Worm (Caenorhabditis elegans) whole organism, late embryonic: ENCODE measurements around the gene bli-6.

Experiments
- C08G9.2 ChIP-seq: sonication (generic microtip); optimal IDR thresholded peaks from 2 replicates; lab custom pipeline; 2016; ENCODE audit warnings: mild to moderate bottlenecking, missing genetic modification characterization, moderate library complexity, missing compliant biosample characterization
- F13H6.1 ChIP-seq: sonication (generic microtip); optimal IDR thresholded peaks from 2 replicates; lab custom pipeline; 2016; ENCODE audit warnings: missing genetic modification characterization, missing compliant biosample characterization
- K02D7.2 ChIP-seq: sonication (generic microtip); optimal IDR thresholded peaks from 2 replicates; lab custom pipeline; 2017; ENCODE audit warnings: mild to moderate bottlenecking, missing genetic modification characterization, missing compliant biosample characterization
- Y22D7AL.16 ChIP-seq: sonication (generic microtip); optimal IDR thresholded peaks from 2 replicates; lab custom pipeline; 2016; ENCODE audit warnings: missing genetic modification characterization, missing compliant biosample characterization
- ama-1 ChIP-seq: fragments of 150-350 bp; optimal IDR thresholded peaks from 2 replicates; lab custom pipeline; 2014
- ceh-14 ChIP-seq: sonication (generic microtip); optimal IDR thresholded peaks from 2 replicates; lab custom pipeline; 2016; ENCODE audit warnings: missing genotype, missing genetic modification characterization, missing compliant biosample characterization
- ceh-18 ChIP-seq: sonication (generic microtip); optimal IDR thresholded peaks from 2 replicates; lab custom pipeline; 2016; ENCODE audit warnings: missing genetic modification characterization, missing compliant biosample characterization
- ceh-24 ChIP-seq: sonication (generic microtip); optimal IDR thresholded peaks from 2 replicates; lab custom pipeline; 2016; ENCODE audit warnings: mild to moderate bottlenecking, missing genetic modification characterization, missing compliant biosample characterization
- ceh-30 ChIP-seq: fragments of 150-350 bp; optimal IDR thresholded peaks from 2 replicates; lab custom pipeline; 2014; ENCODE audit warnings: missing biosample characterization, missing genetic modification characterization
- ceh-31 ChIP-seq: sonication (generic microtip); optimal IDR thresholded peaks from 2 replicates; lab custom pipeline; 2016; ENCODE audit warnings: missing genetic modification characterization, missing compliant biosample characterization
- dmd-4 ChIP-seq: sonication (generic microtip); optimal IDR thresholded peaks from 2 replicates; lab custom pipeline; 2016; ENCODE audit warnings: borderline replicate concordance, missing genetic modification characterization, missing compliant biosample characterization
- dve-1 ChIP-seq: sonication (generic microtip); optimal IDR thresholded peaks from 2 replicates; lab custom pipeline; 2017; ENCODE audit warnings: antibody characterized with exemption, mild to moderate bottlenecking, missing genetic modification characterization, missing compliant biosample characterization
- elt-2 ChIP-seq: sonication (generic microtip); optimal IDR thresholded peaks from 2 replicates; lab custom pipeline; 2016; ENCODE audit warnings: missing genetic modification reagents, missing genetic modification characterization, missing compliant biosample characterization
- elt-4 ChIP-seq: sonication (generic microtip); optimal IDR thresholded peaks from 2 replicates; lab custom pipeline; 2016; ENCODE audit warnings: missing genetic modification characterization, missing compliant biosample characterization
- ets-4 ChIP-seq: sonication (generic microtip); optimal IDR thresholded peaks from 2 replicates; lab custom pipeline; 2016; ENCODE audit warnings: missing genetic modification characterization, missing compliant biosample characterization
- eyg-1 ChIP-seq: sonication (generic microtip); optimal IDR thresholded peaks from 2 replicates; lab custom pipeline; 2016; ENCODE audit warnings: missing genotype, missing genetic modification characterization, missing compliant biosample characterization
- fkh-6 ChIP-seq: sonication (generic microtip); optimal IDR thresholded peaks from 2 replicates; lab custom pipeline; 2016; ENCODE audit warnings: missing genetic modification characterization, missing compliant biosample characterization
- gmeb-2 ChIP-seq: sonication (generic microtip); optimal IDR thresholded peaks from 2 replicates; lab custom pipeline; 2016; ENCODE audit warnings: missing genetic modification characterization, inconsistent platforms, missing compliant biosample characterization
- hlh-30 ChIP-seq: sonication (generic microtip); optimal IDR thresholded peaks from 2 replicates; lab custom pipeline; 2017; ENCODE audit warnings: antibody characterized with exemption, missing genetic modification characterization, missing compliant biosample characterization; ENCODE audit not compliant: insufficient read depth
- hlh-6 ChIP-seq: sonication (generic microtip); optimal IDR thresholded peaks from 2 replicates; lab custom pipeline; 2016; ENCODE audit warnings: missing genotype, missing genetic modification characterization, missing compliant biosample characterization
- hlh-8 ChIP-seq: sonication (generic microtip); optimal IDR thresholded peaks from 2 replicates; lab custom pipeline; 2016; ENCODE audit warnings: missing genotype, missing genetic modification characterization, missing compliant biosample characterization
- mec-3 ChIP-seq: sonication (generic microtip); optimal IDR thresholded peaks from 2 replicates; lab custom pipeline; 2016; ENCODE audit warnings: borderline replicate concordance, missing genetic modification characterization, missing compliant biosample characterization
- nfya-1 ChIP-seq: sonication (generic microtip); optimal IDR thresholded peaks from 2 replicates; lab custom pipeline; 2017; ENCODE audit warnings: missing genetic modification characterization, mild to moderate bottlenecking, missing compliant biosample characterization, antibody characterized with exemption, moderate library complexity
- nhr-232 ChIP-seq: sonication (generic microtip); optimal IDR thresholded peaks from 2 replicates; lab custom pipeline; 2016; ENCODE audit warnings: missing genetic modification characterization, missing compliant biosample characterization
- npax-4 ChIP-seq: sonication (generic microtip); optimal IDR thresholded peaks from 2 replicates; lab custom pipeline; 2016; ENCODE audit warnings: missing genetic modification characterization, missing compliant biosample characterization
- odd-2 ChIP-seq: sonication (generic microtip); optimal IDR thresholded peaks from 2 replicates; lab custom pipeline; 2017; ENCODE audit warnings: antibody characterized with exemption, mild to moderate bottlenecking, missing genetic modification characterization, missing compliant biosample characterization
- pag-3 ChIP-seq: sonication (generic microtip); optimal IDR thresholded peaks from 2 replicates; lab custom pipeline; 2016; ENCODE audit warnings: missing compliant biosample characterization, missing genetic modification characterization, borderline replicate concordance
- pat-9 ChIP-seq: fragments of 200-800 bp; sonication (Bioruptor generic); optimal IDR thresholded peaks from 2 replicates; lab custom pipeline; 2018; ENCODE audit warnings: mild to moderate bottlenecking, missing genetic modification characterization, moderate library complexity, missing compliant biosample characterization
- pqm-1 ChIP-seq: sonication (generic microtip); optimal IDR thresholded peaks from 2 replicates; lab custom pipeline; 2016; ENCODE audit warnings: missing genetic modification characterization, missing compliant biosample characterization
- pros-1 ChIP-seq: fragments of 150-350 bp; optimal IDR thresholded peaks from 2 replicates; lab custom pipeline; 2014; ENCODE audit warnings: missing biosample characterization, missing genetic modification reagents, missing genetic modification characterization
- ref-2 ChIP-seq: sonication (generic microtip); optimal IDR thresholded peaks from 2 replicates; lab custom pipeline; 2016; ENCODE audit warnings: missing genetic modification characterization, missing compliant biosample characterization
- rnt-1 ChIP-seq: sonication (generic microtip); optimal IDR thresholded peaks from 2 replicates; lab custom pipeline; 2016; ENCODE audit warnings: missing genetic modification characterization, missing compliant biosample characterization
- sdc-2 ChIP-seq: sonication (generic microtip); optimal IDR thresholded peaks from 2 replicates; lab custom pipeline; 2016; ENCODE audit warnings: missing genotype, missing genetic modification characterization, missing compliant biosample characterization
- sox-4 ChIP-seq: sonication (generic microtip); optimal IDR thresholded peaks from 2 replicates; lab custom pipeline; 2017; ENCODE audit warnings: mild to moderate bottlenecking, missing genetic modification characterization, inconsistent platforms, missing compliant biosample characterization
- syd-9 ChIP-seq: sonication (generic microtip); optimal IDR thresholded peaks from 2 replicates; lab custom pipeline; 2016; ENCODE audit warnings: mild to moderate bottlenecking, missing genetic modification characterization, moderate library complexity, missing compliant biosample characterization
- tbx-2 ChIP-seq: sonication (generic microtip); optimal IDR thresholded peaks from 2 replicates; lab custom pipeline; 2016; ENCODE audit warnings: missing genetic modification characterization, missing compliant biosample characterization
- tbx-7 ChIP-seq: sonication (generic microtip); optimal IDR thresholded peaks from 2 replicates; lab custom pipeline; 2016; ENCODE audit warnings: missing genotype, missing genetic modification characterization, missing compliant biosample characterization
- ttx-3 ChIP-seq: sonication (generic microtip); optimal IDR thresholded peaks from 2 replicates; lab custom pipeline; 2016; ENCODE audit warnings: missing genetic modification reagents, missing genetic modification characterization, missing compliant biosample characterization
- unc-3 ChIP-seq, 2 experiments: fragments of 200-800 bp in 1 of 2; sonication (Bioruptor generic) in 1 of 2; sonication (generic microtip) in 1 of 2; conservative IDR thresholded peaks in 1 of 2; optimal IDR thresholded peaks in 1 of 2; 2 replicates each; pipeline versions ENCODE4 v1.3.6 to Lab custom; 2016 to 2022; ENCODE audit warnings: missing compliant biosample characterization in 2 of 2, missing genetic modification characterization in 2 of 2, missing genetic modification reagents in 1 of 2
- unc-42 ChIP-seq: sonication (generic microtip); optimal IDR thresholded peaks from 2 replicates; lab custom pipeline; 2016; ENCODE audit warnings: missing genotype, missing genetic modification characterization, missing compliant biosample characterization
- unc-55 ChIP-seq: sonication (generic microtip); optimal IDR thresholded peaks from 2 replicates; lab custom pipeline; 2017; ENCODE audit warnings: missing biosample characterization, missing genetic modification reagents, missing genetic modification characterization
- unc-86 ChIP-seq: sonication (generic microtip); optimal IDR thresholded peaks from 2 replicates; lab custom pipeline; 2016; ENCODE audit warnings: missing genetic modification characterization, missing compliant biosample characterization
- zip-5 ChIP-seq: sonication (generic microtip); optimal IDR thresholded peaks from 2 replicates; lab custom pipeline; 2016; ENCODE audit warnings: missing genetic modification characterization, missing compliant biosample characterization

bli-6 gene

ce11 chrIV:6330790-6331189 lies 46.1 kb upstream of the bli-6 start:
- TF ChIP-seq gmeb-2 (no peak), ceh-30 (tag; lab: Kevin White, UChicago) (no peak), rnt-1 (tag; lab: Kevin White, UChicago) (peak; percentile 11), sox-4 (tag; lab: Kevin White, UChicago) (no peak), ceh-18 (no peak), unc-86 (tag; lab: Kevin White, UChicago) (no peak), mec-3 (tag; lab: Kevin White, UChicago) (no peak), tbx-2 (no peak), ttx-3 (no peak), pros-1 (tag; lab: Kevin White, UChicago) (no peak), C08G9.2 (tag; lab: Kevin White, UChicago) (no peak), fkh-6 (no peak), pag-3 (tag; lab: Kevin White, UChicago) (no peak), syd-9 (no peak), Y22D7AL.16 (no peak), ceh-31 (tag; lab: Kevin White, UChicago) (no peak), hlh-8 (no peak), elt-2 (tag; lab: Kevin White, UChicago) (peak; percentile 56)

- TF ChIP-seq K02D7.2 (tag; lab: Kevin White, UChicago) (no peak), ceh-14 (tag; lab: Kevin White, UChicago) (no peak), odd-2 (tag; lab: Kevin White, UChicago) (no peak), ets-4 (tag; lab: Kevin White, UChicago) (no peak), hlh-6 (tag; lab: Kevin White, UChicago) (no peak), pqm-1 (no peak), eyg-1 (tag; lab: Kevin White, UChicago) (no peak), dve-1 (no peak), npax-4 (tag; lab: Kevin White, UChicago) (no peak), pag-3 (tag; lab: Kevin White, UChicago) (no peak), ama-1 (lab: Kevin White, UChicago) (no peak), gmeb-2 (no peak), elt-4 (no peak), ceh-24 (no peak), ref-2 (tag; lab: Kevin White, UChicago) (no peak), fkh-6 (no peak)
Observed at ce11 chrIV:6333915-6334314, 43.0 kb upstream of the bli-6 start, which contains the start of gene blos-2. Gene blos-2, plus strand, starts transcription at chrIV:6334215.

ce11 chrIV:6335908-6336307 lies 41.0 kb upstream of the bli-6 start, which contains the start of gene mif-4:
Gene mif-4, minus strand, starts transcription at chrIV:6335994.
- no peak for TF ChIP-seq C08G9.2 (tag; lab: Kevin White, UChicago)
- no peak for TF ChIP-seq dmd-4

- peak; percentile 96 for TF ChIP-seq hlh-30 (tag; lab: Kevin White, UChicago)
- TF ChIP-seq unc-42 (tag; lab: Kevin White, UChicago), result peak; percentile 18
- TF ChIP-seq tbx-7, result no peak
- TF ChIP-seq Y22D7AL.16, result no peak
- peak; percentile 47 for TF ChIP-seq ceh-30 (tag; lab: Kevin White, UChicago)
- peak; percentile 7 for TF ChIP-seq hlh-8
- peak; percentile 25 for TF ChIP-seq dve-1
- TF ChIP-seq sdc-2 (tag; lab: Kevin White, UChicago), result no peak
- no peak for TF ChIP-seq F13H6.1
- TF ChIP-seq ets-4 (tag; lab: Kevin White, UChicago), result no peak
- peak; percentile 68 for TF ChIP-seq ref-2 (tag; lab: Kevin White, UChicago)
- peak; percentile 82 for TF ChIP-seq nfya-1 (tag; lab: Kevin White, UChicago)
- no peak for TF ChIP-seq hlh-6 (tag; lab: Kevin White, UChicago)
- peak; percentile 51 for TF ChIP-seq tbx-2
- no peak for TF ChIP-seq K02D7.2 (tag; lab: Kevin White, UChicago)
- no peak for TF ChIP-seq zip-5 (tag; lab: Kevin White, UChicago)
- TF ChIP-seq pat-9, result no peak
- peak; percentile 89 for TF ChIP-seq ceh-18
- no peak for TF ChIP-seq nhr-232 (tag; lab: Kevin White, UChicago)
- TF ChIP-seq rnt-1 (tag; lab: Kevin White, UChicago), result peak; percentile 66
- no peak for TF ChIP-seq unc-3 (GFP tag; conservative IDR thresholded peaks at IDR 0.05; lab: Robert Waterston, UW)
- no peak for TF ChIP-seq unc-3 (tag; optimal IDR thresholded peaks at IDR 0.05; lab: Kevin White, UChicago)
- peak; percentile 56 for TF ChIP-seq ceh-31 (tag; lab: Kevin White, UChicago)
- TF ChIP-seq fkh-6, result no peak
- peak; percentile 38 for TF ChIP-seq pros-1 (tag; lab: Kevin White, UChicago)
- TF ChIP-seq unc-55, result peak; percentile 91
Observed at ce11 chrIV:6336748-6337147, 40.1 kb upstream of the bli-6 start.
